Worm (Caenorhabditis elegans) whole organism, mixed stage, embryonic: ENCODE data around the gene F02C9.2.
"Not testable (repeated sequence)": the region's sequence is repeated elsewhere in the genome, so short reads cannot be mapped to it uniquely, and the experiment has no call there.

Experiments
- M03D4.4 ChIP-seq: sonication (generic microtip); optimal IDR thresholded peaks from 2 replicates; lab custom pipeline; 2017; ENCODE audit warnings: mild to moderate bottlenecking, missing genetic modification characterization, missing compliant biosample characterization
- bed-3 ChIP-seq: fragments of 200-800 bp; sonication (Bioruptor generic); optimal IDR thresholded peaks from 3 replicates; lab custom pipeline; 2018; ENCODE audit warnings: mild to moderate bottlenecking, missing genetic modification characterization, moderate library complexity, missing compliant biosample characterization
- blmp-1 ChIP-seq: fragments of 150-350 bp; optimal IDR thresholded peaks from 2 replicates; lab custom pipeline; 2014; ENCODE audit warnings: missing biosample characterization, missing genetic modification characterization
- ceh-43 ChIP-seq: fragments of 200-800 bp; sonication (Bioruptor generic); optimal IDR thresholded peaks from 2 replicates; lab custom pipeline; 2018; ENCODE audit warnings: mild to moderate bottlenecking, missing genetic modification characterization, moderate library complexity, missing compliant biosample characterization
- ceh-83 ChIP-seq: fragments of 200-800 bp; sonication (Bioruptor generic); optimal IDR thresholded peaks from 2 replicates; lab custom pipeline; 2018; ENCODE audit warnings: mild to moderate bottlenecking, missing genetic modification characterization, missing compliant biosample characterization
- ces-1 ChIP-seq: fragments of 150-350 bp; optimal IDR thresholded peaks from 2 replicates; lab custom pipeline; 2014; ENCODE audit warnings: missing biosample characterization, missing genetic modification reagents, missing genetic modification characterization
- cnd-1 ChIP-seq: fragments of 200-800 bp; sonication (Bioruptor generic); optimal IDR thresholded peaks from 2 replicates; lab custom pipeline; 2018; ENCODE audit warnings: mild to moderate bottlenecking, missing genetic modification characterization, missing compliant biosample characterization
- drap-1 ChIP-seq: fragments of 200-800 bp; sonication (Bioruptor generic); optimal IDR thresholded peaks from 3 replicates; lab custom pipeline; 2018; ENCODE audit warnings: mild to moderate bottlenecking, missing genetic modification characterization, missing compliant biosample characterization
- elt-1 ChIP-seq: sonication (generic microtip); optimal IDR thresholded peaks from 2 replicates; lab custom pipeline; 2017; ENCODE audit warnings: missing genetic modification characterization, mild to moderate bottlenecking, missing compliant biosample characterization, antibody characterized with exemption, moderate library complexity, borderline replicate concordance; ENCODE audit not compliant: insufficient read depth
- elt-3 ChIP-seq: fragments of 150-350 bp; optimal IDR thresholded peaks from 2 replicates; lab custom pipeline; 2014; ENCODE audit warnings: missing biosample characterization, missing genetic modification characterization
- ham-2 ChIP-seq: fragments of 200-800 bp; sonication (Bioruptor generic); optimal IDR thresholded peaks from 2 replicates; lab custom pipeline; 2018; ENCODE audit warnings: mild to moderate bottlenecking, missing genetic modification characterization, missing compliant biosample characterization
- lin-13 ChIP-seq: fragments of 150-350 bp; optimal IDR thresholded peaks from 2 replicates; lab custom pipeline; 2014; ENCODE audit warnings: missing biosample characterization, missing genetic modification characterization
- lsy-2 ChIP-seq: fragments of 150-350 bp; optimal IDR thresholded peaks from 2 replicates; lab custom pipeline; 2014; ENCODE audit warnings: missing biosample characterization, missing genetic modification characterization
- mep-1 ChIP-seq: fragments of 150-350 bp; optimal IDR thresholded peaks from 2 replicates; lab custom pipeline; 2017; ENCODE audit warnings: missing biosample characterization, missing genetic modification reagents, missing genetic modification characterization, inconsistent platforms
- mls-2 ChIP-seq: sonication (generic microtip); optimal IDR thresholded peaks from 2 replicates; lab custom pipeline; 2016; ENCODE audit warnings: mild to moderate bottlenecking, missing genetic modification characterization, moderate library complexity, missing compliant biosample characterization
- nhr-12 ChIP-seq: fragments of 150-350 bp; optimal IDR thresholded peaks from 2 replicates; lab custom pipeline; 2014; ENCODE audit warnings: missing biosample characterization, missing genetic modification characterization
- nhr-2 ChIP-seq: fragments of 150-350 bp; optimal IDR thresholded peaks from 2 replicates; lab custom pipeline; 2014; ENCODE audit warnings: missing biosample characterization, missing genetic modification characterization
- nhr-76 ChIP-seq: sonication (generic microtip); optimal IDR thresholded peaks from 2 replicates; lab custom pipeline; 2017; ENCODE audit warnings: missing biosample characterization, missing genetic modification characterization
- pha-4 ChIP-seq: fragments of 150-350 bp; optimal IDR thresholded peaks from 2 replicates; lab custom pipeline; 2018; ENCODE audit warnings: missing biosample characterization, missing genetic modification reagents, missing genetic modification characterization
- sem-2 ChIP-seq: fragments of 200-800 bp; sonication (Bioruptor generic); optimal IDR thresholded peaks from 2 replicates; lab custom pipeline; 2018; ENCODE audit warnings: mild to moderate bottlenecking, missing genetic modification characterization, missing compliant biosample characterization
- snpc-4 ChIP-seq: fragments of 150-350 bp; optimal IDR thresholded peaks from 2 replicates; lab custom pipeline; 2014; ENCODE audit warnings: missing biosample characterization, missing genetic modification characterization
- sptf-1 ChIP-seq: sonication (generic microtip); optimal IDR thresholded peaks from 2 replicates; lab custom pipeline; 2017; ENCODE audit warnings: mild to moderate bottlenecking, missing genetic modification characterization, moderate library complexity, missing compliant biosample characterization
- tbx-8 ChIP-seq: fragments of 200-800 bp; sonication (Bioruptor generic); optimal IDR thresholded peaks from 2 replicates; lab custom pipeline; 2018; ENCODE audit warnings: mild to moderate bottlenecking, missing genetic modification characterization, moderate library complexity, missing compliant biosample characterization
- unc-120 ChIP-seq: sonication (generic microtip); optimal IDR thresholded peaks from 2 replicates; lab custom pipeline; 2017; ENCODE audit warnings: missing genetic modification characterization, missing compliant biosample characterization; ENCODE audit not compliant: poor library complexity, severe bottlenecking
- unc-39 ChIP-seq: fragments of 150-350 bp; optimal IDR thresholded peaks from 2 replicates; lab custom pipeline; 2014; ENCODE audit warnings: missing biosample characterization, missing genetic modification characterization
- unc-62 ChIP-seq: fragments of 150-350 bp; optimal IDR thresholded peaks from 2 replicates; lab custom pipeline; 2014; ENCODE audit warnings: missing biosample characterization, missing genetic modification reagents, missing genetic modification characterization
- zip-8 ChIP-seq: fragments of 150-350 bp; optimal IDR thresholded peaks from 2 replicates; lab custom pipeline; 2014; ENCODE audit warnings: missing biosample characterization, missing genetic modification characterization
- ztf-11 ChIP-seq: fragments of 150-350 bp; optimal IDR thresholded peaks from 2 replicates; lab custom pipeline; 2014; ENCODE audit warnings: missing biosample characterization, missing genetic modification characterization

The F02C9.2 gene

ce11 chrV:3102049-3102448, 31.5 kb upstream of the F02C9.2 start, which contains the start of gene Y73C8C.4:
Gene Y73C8C.4 (minus strand): TSS chrV:3102149.
- not testable (repeated sequence) for TF ChIP-seq cnd-1 (tag; lab: Kevin White, UChicago); unc-62; zip-8 (tag; lab: Kevin White, UChicago)
- TF ChIP-seq, all 35 proteins: peak for 0; not testable (repeated sequence) for 35

- no peak for TF ChIP-seq bed-3
- TF ChIP-seq mls-2 (tag; lab: Kevin White, UChicago) = no peak
- TF ChIP-seq tbx-8 = no peak
- TF ChIP-seq sem-2 (GFP tag; lab: Kevin White, UChicago) = no peak
- no peak for TF ChIP-seq M03D4.4 (tag; lab: Kevin White, UChicago)
- TF ChIP-seq ces-1 = no peak
- TF ChIP-seq ceh-43 (GFP tag; lab: Kevin White, UChicago) = no peak
- no peak for TF ChIP-seq lsy-2 (tag; lab: Kevin White, UChicago)
- no peak for TF ChIP-seq ceh-83 (GFP tag; lab: Kevin White, UChicago)
- no peak for TF ChIP-seq zip-8 (tag; lab: Kevin White, UChicago)
- no peak for TF ChIP-seq ztf-11 (tag; lab: Kevin White, UChicago)
- TF ChIP-seq drap-1 (GFP tag; lab: Kevin White, UChicago) = no peak
- no peak for TF ChIP-seq lin-13 (tag; lab: Kevin White, UChicago)
- no peak for TF ChIP-seq cnd-1 (tag; lab: Kevin White, UChicago)
- TF ChIP-seq blmp-1 (tag; lab: Kevin White, UChicago) = no peak
- TF ChIP-seq elt-1 (tag; lab: Kevin White, UChicago) = no peak
- TF ChIP-seq nhr-2 (tag; lab: Kevin White, UChicago) = no peak
- no peak for TF ChIP-seq snpc-4 (tag; lab: Kevin White, UChicago)
- no peak for TF ChIP-seq unc-39 (tag; lab: Kevin White, UChicago)
These were observed 29.4 kb upstream of the F02C9.2 start, which contains the start of gene str-66 for ce11 chrV:3104134-3104533. Gene str-66 (minus strand): TSS chrV:3104234.

ce11 chrV:3105810-3106209, 27.7 kb upstream of the F02C9.2 start, which contains the start of gene str-69:
Gene str-69 (minus strand): TSS chrV:3105910.
- TF ChIP-seq ham-2 (GFP tag; lab: Kevin White, UChicago) (no peak), nhr-12 (tag; lab: Kevin White, UChicago) (no peak), unc-120 (no peak), lin-13 (tag; lab: Kevin White, UChicago) (no peak), bed-3 (no peak)
- TF ChIP-seq, all 35 proteins: peak for 0

ce11 chrV:3106785-3107184, 26.7 kb upstream of the F02C9.2 start:
- TF ChIP-seq M03D4.4 (tag; lab: Kevin White, UChicago) (no peak), elt-3 (no peak), pha-4 (tag; lab: Kevin White, UChicago) (no peak), ham-2 (GFP tag; lab: Kevin White, UChicago) (no peak)

- TF ChIP-seq mls-2 (tag; lab: Kevin White, UChicago) = no peak
- TF ChIP-seq sptf-1 (tag; lab: Kevin White, UChicago) = no peak
- no peak for TF ChIP-seq mep-1 (tag; lab: Kevin White, UChicago)
- TF ChIP-seq nhr-76 (tag; lab: Kevin White, UChicago) = no peak
- no peak for TF ChIP-seq elt-3
- TF ChIP-seq drap-1 (GFP tag; lab: Kevin White, UChicago) = no peak
- no peak for TF ChIP-seq unc-39 (tag; lab: Kevin White, UChicago)
- TF ChIP-seq blmp-1 (tag; lab: Kevin White, UChicago) = no peak
- TF ChIP-seq M03D4.4 (tag; lab: Kevin White, UChicago) = no peak
These were observed 26.1 kb upstream of the F02C9.2 start, which contains the start of gene str-68 for ce11 chrV:3107450-3107849. Gene str-68 (minus strand): TSS chrV:3107550.

ce11 chrV:3112198-3112597, 21.3 kb upstream of the F02C9.2 start:
- no peak for TF ChIP-seq unc-39 (tag; lab: Kevin White, UChicago)
- TF ChIP-seq bed-3 = no peak
- TF ChIP-seq, all 35 proteins: peak for 0
